Fruit fly (Drosophila melanogaster) whole organism, adult: ENCODE measurements around the gene mag.
A peak's percentile ranks its signal among the peaks of the same experiment; 100 is the strongest.

Experiments used
- CG11617 ChIP-seq: fragments of 200-800 bp; sonication (Bioruptor generic); optimal IDR thresholded peaks from 2 replicates; lab custom pipeline; 2017; ENCODE audit warnings: mild to moderate bottlenecking, missing biosample characterization, missing genetic modification reagents, missing genetic modification characterization
- CG12768 ChIP-seq: fragments of 200-800 bp; sonication (Bioruptor generic); optimal IDR thresholded peaks from 2 replicates; lab custom pipeline; 2017; ENCODE audit warnings: missing biosample characterization, missing genetic modification characterization, mild to moderate bottlenecking, moderate library complexity, missing genetic modification reagents
- CG33017 ChIP-seq: fragments of 200-800 bp; sonication (Bioruptor generic); optimal IDR thresholded peaks from 2 replicates; lab custom pipeline; 2018; ENCODE audit warnings: missing biosample characterization, mild to moderate bottlenecking, missing genetic modification characterization, moderate library complexity
- CG7045 ChIP-seq: fragments of 200-800 bp; sonication (Bioruptor generic); optimal IDR thresholded peaks from 2 replicates; lab custom pipeline; 2017; ENCODE audit warnings: missing biosample characterization, mild to moderate bottlenecking, missing genetic modification characterization
- CG7101 ChIP-seq: fragments of 200-800 bp; sonication (Bioruptor generic); optimal IDR thresholded peaks from 2 replicates; lab custom pipeline; 2018; ENCODE audit warnings: missing biosample characterization, mild to moderate bottlenecking, missing genetic modification characterization, moderate library complexity
- Clk ChIP-seq: fragments of 200-800 bp; sonication (Bioruptor generic); optimal IDR thresholded peaks from 2 replicates; lab custom pipeline; 2017; ENCODE audit warnings: missing biosample characterization, missing genetic modification characterization
- Hr96 ChIP-seq: fragments of 200-800 bp; sonication (Bioruptor generic); optimal IDR thresholded peaks from 2 replicates; lab custom pipeline; 2016; ENCODE audit warnings: missing biosample characterization, missing genetic modification characterization
- Mnt ChIP-seq: fragments of 200-800 bp; sonication (Bioruptor generic); optimal IDR thresholded peaks from 2 replicates; lab custom pipeline; 2016; ENCODE audit warnings: missing biosample characterization, mild to moderate bottlenecking, missing genetic modification characterization
- tj ChIP-seq: fragments of 200-800 bp; sonication (Bioruptor generic); optimal IDR thresholded peaks from 3 replicates; lab custom pipeline; 2017; ENCODE audit warnings: missing biosample characterization, mild to moderate bottlenecking, missing genetic modification characterization, moderate library complexity
- toe ChIP-seq: fragments of 200-800 bp; sonication (Bioruptor generic); optimal IDR thresholded peaks from 2 replicates; lab custom pipeline; 2016; ENCODE audit warnings: missing biosample characterization, missing genetic modification characterization

- no peak for TF ChIP-seq toe
- TF ChIP-seq Hr96 (GFP tag; lab: Kevin White, UChicago): no peak
- no peak for TF ChIP-seq CG11617
- no peak for TF ChIP-seq CG7045
- TF ChIP-seq CG7101 (tag; lab: Kevin White, UChicago): no peak
- no peak for TF ChIP-seq CG33017 (tag; lab: Kevin White, UChicago)
- TF ChIP-seq tj (GFP tag; lab: Kevin White, UChicago): peak; percentile 63
- no peak for TF ChIP-seq Mnt (GFP tag; lab: Kevin White, UChicago)
- TF ChIP-seq CG12768 (GFP tag; lab: Kevin White, UChicago): no peak
- TF ChIP-seq Clk (GFP tag; lab: Kevin White, UChicago): no peak
Observed at dm6 chr3L:20430182-20430581, 30.3 kb upstream of the mag start, which contains the start of gene CG5262.
